Fruit fly (Drosophila melanogaster) whole organism, embryonic: ENCODE results near the gene RpS17.

Source experiments
- ATbp ChIP-seq: fragments of 200-800 bp; sonication (Bioruptor generic); optimal IDR thresholded peaks from 2 replicates; lab custom pipeline; 2017; ENCODE audit warnings: missing biosample characterization, mild to moderate bottlenecking, missing genetic modification characterization, missing genetic modification reagents
- BtbVII ChIP-seq: fragments of 200-800 bp; sonication (Bioruptor generic); optimal IDR thresholded peaks from 3 replicates; lab custom pipeline; 2017; ENCODE audit warnings: missing biosample characterization, mild to moderate bottlenecking, missing genetic modification characterization
- CG10209 ChIP-seq: fragments of 200-800 bp; sonication (Bioruptor generic); optimal IDR thresholded peaks from 3 replicates; lab custom pipeline; 2017; ENCODE audit warnings: missing biosample characterization, mild to moderate bottlenecking, missing genetic modification characterization, missing genetic modification reagents
- CG10366 ChIP-seq: fragments of 200-800 bp; sonication (Bioruptor generic); IDR thresholded peaks from 2 replicates; pipeline ENCODE4 v1.3.6; 2022; ENCODE audit warnings: missing biosample characterization, missing genetic modification characterization
- CG12104 ChIP-seq: fragments of 200-800 bp; sonication (Bioruptor generic); optimal IDR thresholded peaks from 3 replicates; lab custom pipeline; 2016; ENCODE audit warnings: missing biosample characterization, missing genetic modification characterization
- CG13123 ChIP-seq: fragments of 200-800 bp; sonication (Bioruptor generic); optimal IDR thresholded peaks from 2 replicates; lab custom pipeline; 2016; ENCODE audit warnings: missing biosample characterization, missing genetic modification characterization
- CG13424 ChIP-seq: fragments of 200-800 bp; sonication (Bioruptor generic); optimal IDR thresholded peaks from 2 replicates; lab custom pipeline; 2019; ENCODE audit warnings: missing biosample characterization, mild to moderate bottlenecking, missing genetic modification characterization, moderate library complexity
- CG13624 ChIP-seq: fragments of 200-800 bp; sonication (Bioruptor generic); optimal IDR thresholded peaks from 2 replicates; lab custom pipeline; 2016; ENCODE audit warnings: missing biosample characterization, missing genetic modification characterization
- CG13894 ChIP-seq: fragments of 200-800 bp; sonication (Bioruptor generic); optimal IDR thresholded peaks from 3 replicates; lab custom pipeline; 2018; ENCODE audit warnings: missing biosample characterization, mild to moderate bottlenecking, missing genetic modification characterization, moderate library complexity
- CG1603 ChIP-seq: fragments of 200-800 bp; sonication (Bioruptor generic); optimal IDR thresholded peaks from 2 replicates; lab custom pipeline; 2019; ENCODE audit warnings: missing biosample characterization, mild to moderate bottlenecking, missing genetic modification characterization, moderate library complexity
- CG2129 ChIP-seq: fragments of 200-800 bp; sonication (Bioruptor generic); IDR thresholded peaks from 2 replicates; pipeline ENCODE4 v1.3.6; 2022; ENCODE audit warnings: missing biosample characterization, missing genetic modification characterization; ENCODE audit not compliant: partially characterized antibody
- CG3847 ChIP-seq: fragments of 200-800 bp; sonication (Bioruptor generic); IDR thresholded peaks from 2 replicates; pipeline ENCODE4 v1.3.6; 2022; ENCODE audit warnings: missing biosample characterization, missing genetic modification characterization
- CG43689 ChIP-seq: fragments of 200-800 bp; sonication (Bioruptor generic); IDR thresholded peaks from 2 replicates; pipeline ENCODE4 v1.3.6; 2022; ENCODE audit warnings: missing biosample characterization, missing genetic modification characterization
- CG4424 ChIP-seq: fragments of 200-800 bp; sonication (Bioruptor generic); optimal IDR thresholded peaks from 3 replicates; lab custom pipeline; 2016; ENCODE audit warnings: missing biosample characterization, missing genetic modification characterization
- CG5245 ChIP-seq: fragments of 200-800 bp; sonication (Bioruptor generic); optimal IDR thresholded peaks from 3 replicates; lab custom pipeline; 2016; ENCODE audit warnings: missing biosample characterization, missing genetic modification characterization
- CG8478 ChIP-seq: fragments of >200 bp; optimal IDR thresholded peaks from 2 replicates; lab custom pipeline; 2018
- CG8924 ChIP-seq: fragments of 200-800 bp; optimal IDR thresholded peaks from 3 replicates; lab custom pipeline; 2019; ENCODE audit warnings: missing biosample characterization, mild to moderate bottlenecking, missing genetic modification characterization, moderate library complexity
- CG9727 ChIP-seq: fragments of 200-800 bp; sonication (Bioruptor generic); optimal IDR thresholded peaks from 3 replicates; lab custom pipeline; 2017; ENCODE audit warnings: missing biosample characterization, mild to moderate bottlenecking, missing genetic modification characterization
- CG9932 ChIP-seq: fragments of 200-800 bp; sonication (Bioruptor generic); IDR thresholded peaks from 2 replicates; pipeline ENCODE4 v1.3.6; 2022; ENCODE audit warnings: missing biosample characterization, missing genetic modification characterization
- Ets65A ChIP-seq: fragments of 200-800 bp; sonication (Bioruptor generic); peaks from one replicate; lab custom pipeline; 2016; ENCODE audit warnings: missing biosample characterization, missing genetic modification characterization
- Hmx ChIP-seq: fragments of 200-800 bp; sonication (Bioruptor generic); optimal IDR thresholded peaks from 2 replicates; lab custom pipeline; 2016; ENCODE audit warnings: missing biosample characterization, missing genetic modification characterization
- Hr78 ChIP-seq, 2 experiments: fragments of 200-800 bp in 1 of 2; fragments of >200 bp in 1 of 2; sonication (Bioruptor generic) in 1 of 2; optimal IDR thresholded peaks; 2 replicates each; lab custom pipeline; 2017 to 2019; ENCODE audit warnings: missing biosample characterization in 2 of 2, missing genetic modification characterization in 2 of 2, mild to moderate bottlenecking in 1 of 2, moderate library complexity in 1 of 2
- MTF-1 ChIP-seq: fragments of 200-800 bp; sonication (Bioruptor generic); optimal IDR thresholded peaks from 2 replicates; lab custom pipeline; 2018; ENCODE audit warnings: missing biosample characterization, mild to moderate bottlenecking, missing genetic modification characterization, borderline replicate concordance
- Mrtf ChIP-seq: fragments of 200-800 bp; sonication (Bioruptor generic); IDR thresholded peaks from 3 replicates; pipeline ENCODE4 v1.3.6; 2022; ENCODE audit warnings: missing biosample characterization, missing genetic modification characterization
- Oli ChIP-seq: fragments of 200-800 bp; sonication (Bioruptor generic); optimal IDR thresholded peaks from 2 replicates; lab custom pipeline; 2018; ENCODE audit warnings: missing biosample characterization, mild to moderate bottlenecking, missing genetic modification characterization, moderate library complexity
- Sin3A ChIP-seq: fragments of >200 bp; optimal IDR thresholded peaks from 2 replicates; lab custom pipeline; 2018
- Sox100B ChIP-seq: fragments of 200-800 bp; sonication (Bioruptor generic); optimal IDR thresholded peaks from 3 replicates; lab custom pipeline; 2018; ENCODE audit warnings: missing biosample characterization, mild to moderate bottlenecking, missing genetic modification characterization
- Usf ChIP-seq: fragments of 200-800 bp; sonication (Bioruptor generic); optimal IDR thresholded peaks from 2 replicates; lab custom pipeline; 2017; ENCODE audit warnings: missing genotype, missing biosample characterization, missing genetic modification characterization
- amos ChIP-seq: fragments of 200-800 bp; sonication (Bioruptor generic); IDR thresholded peaks from 2 replicates; pipeline ENCODE4 v1.3.6; 2022; ENCODE audit warnings: missing biosample characterization, missing genetic modification characterization; ENCODE audit not compliant: partially characterized antibody
- ara ChIP-seq: fragments of 200-800 bp; sonication (Bioruptor generic); IDR thresholded peaks from 2 replicates; pipeline ENCODE4 v1.3.6; 2022; ENCODE audit warnings: missing biosample characterization, missing genetic modification characterization
- bowl ChIP-seq: fragments of 200-800 bp; sonication (Bioruptor generic); IDR thresholded peaks from 2 replicates; pipeline ENCODE4 v1.3.6; 2022; ENCODE audit warnings: missing biosample characterization, missing genetic modification characterization
- cas ChIP-seq: fragments of 200-800 bp; sonication (Bioruptor generic); IDR thresholded peaks from 2 replicates; pipeline ENCODE4 v1.3.6; 2022; ENCODE audit warnings: missing biosample characterization, missing genetic modification characterization
- chinmo ChIP-seq: fragments of 200-800 bp; sonication (Bioruptor generic); IDR thresholded peaks from 4 replicates; pipeline ENCODE4 v1.3.6; 2022; ENCODE audit warnings: missing biosample characterization, missing genetic modification characterization; ENCODE audit not compliant: partially characterized antibody
- disco-r ChIP-seq: fragments of 200-800 bp; sonication (Bioruptor generic); optimal IDR thresholded peaks from 2 replicates; lab custom pipeline; 2016; ENCODE audit warnings: missing biosample characterization, missing genetic modification characterization
- dmrt11E ChIP-seq: fragments of 200-800 bp; sonication (Bioruptor generic); optimal IDR thresholded peaks from 3 replicates; lab custom pipeline; 2018; ENCODE audit warnings: missing biosample characterization, mild to moderate bottlenecking, missing genetic modification characterization, moderate library complexity
- esg ChIP-seq: fragments of 200-800 bp; sonication (Bioruptor generic); conservative IDR thresholded peaks from 2 replicates; pipeline ENCODE4 v1.3.6; 2022; ENCODE audit warnings: missing biosample characterization, missing genetic modification characterization
- fd64A ChIP-seq: fragments of 200-800 bp; sonication (Bioruptor generic); optimal IDR thresholded peaks from 3 replicates; lab custom pipeline; 2018; ENCODE audit warnings: missing biosample characterization, mild to moderate bottlenecking, missing genetic modification characterization
- fu2 ChIP-seq: fragments of 200-800 bp; sonication (Bioruptor generic); optimal IDR thresholded peaks from 2 replicates; lab custom pipeline; 2016; ENCODE audit warnings: missing biosample characterization, missing genetic modification characterization
- gcm ChIP-seq: fragments of 200-800 bp; sonication (Bioruptor generic); optimal IDR thresholded peaks from 2 replicates; lab custom pipeline; 2019; ENCODE audit warnings: missing biosample characterization, mild to moderate bottlenecking, missing genetic modification characterization, moderate library complexity
- ham ChIP-seq: fragments of 200-800 bp; sonication (Bioruptor generic); IDR thresholded peaks from 2 replicates; pipeline ENCODE4 v1.3.6; 2022; ENCODE audit warnings: missing biosample characterization, missing genetic modification characterization
- jumu ChIP-seq: fragments of 200-800 bp; sonication (Bioruptor generic); optimal IDR thresholded peaks from 3 replicates; lab custom pipeline; 2016; ENCODE audit warnings: missing biosample characterization, missing genetic modification characterization
- lab ChIP-seq: fragments of 200-800 bp; sonication (Bioruptor generic); optimal IDR thresholded peaks from 3 replicates; lab custom pipeline; 2017; ENCODE audit warnings: missing biosample characterization, missing genetic modification characterization, mild to moderate bottlenecking, moderate library complexity, missing genetic modification reagents
- mirr ChIP-seq: fragments of 200-800 bp; sonication (Bioruptor generic); optimal IDR thresholded peaks from 3 replicates; lab custom pipeline; 2018; ENCODE audit warnings: missing biosample characterization, mild to moderate bottlenecking, missing genetic modification characterization
- nau ChIP-seq: fragments of 200-800 bp; sonication (Bioruptor generic); optimal IDR thresholded peaks from 3 replicates; lab custom pipeline; 2017; ENCODE audit warnings: missing biosample characterization, mild to moderate bottlenecking, missing genetic modification characterization, missing genetic modification reagents
- rib ChIP-seq: fragments of 200-800 bp; sonication (Bioruptor generic); IDR thresholded peaks from 2 replicates; pipeline ENCODE4 v1.3.6; 2022; ENCODE audit warnings: missing biosample characterization, missing genetic modification characterization
- row ChIP-seq: fragments of 200-800 bp; sonication (Bioruptor generic); IDR thresholded peaks from 3 replicates; pipeline ENCODE4 v1.3.6; 2022; ENCODE audit warnings: missing biosample characterization, missing genetic modification characterization
- sens-2 ChIP-seq: fragments of 200-800 bp; sonication (Bioruptor generic); IDR thresholded peaks from 2 replicates; pipeline ENCODE4 v1.3.6; 2022; ENCODE audit warnings: missing biosample characterization, missing genetic modification characterization
- seq ChIP-seq: fragments of 200-800 bp; sonication (Bioruptor generic); IDR thresholded peaks from 2 replicates; pipeline ENCODE4 v1.3.6; 2022; ENCODE audit warnings: missing biosample characterization, missing genetic modification characterization
- sug ChIP-seq: fragments of 200-800 bp; optimal IDR thresholded peaks from 2 replicates; lab custom pipeline; 2019; ENCODE audit warnings: missing biosample characterization, mild to moderate bottlenecking, missing genetic modification characterization, moderate library complexity

RpS17 gene

DNA sequence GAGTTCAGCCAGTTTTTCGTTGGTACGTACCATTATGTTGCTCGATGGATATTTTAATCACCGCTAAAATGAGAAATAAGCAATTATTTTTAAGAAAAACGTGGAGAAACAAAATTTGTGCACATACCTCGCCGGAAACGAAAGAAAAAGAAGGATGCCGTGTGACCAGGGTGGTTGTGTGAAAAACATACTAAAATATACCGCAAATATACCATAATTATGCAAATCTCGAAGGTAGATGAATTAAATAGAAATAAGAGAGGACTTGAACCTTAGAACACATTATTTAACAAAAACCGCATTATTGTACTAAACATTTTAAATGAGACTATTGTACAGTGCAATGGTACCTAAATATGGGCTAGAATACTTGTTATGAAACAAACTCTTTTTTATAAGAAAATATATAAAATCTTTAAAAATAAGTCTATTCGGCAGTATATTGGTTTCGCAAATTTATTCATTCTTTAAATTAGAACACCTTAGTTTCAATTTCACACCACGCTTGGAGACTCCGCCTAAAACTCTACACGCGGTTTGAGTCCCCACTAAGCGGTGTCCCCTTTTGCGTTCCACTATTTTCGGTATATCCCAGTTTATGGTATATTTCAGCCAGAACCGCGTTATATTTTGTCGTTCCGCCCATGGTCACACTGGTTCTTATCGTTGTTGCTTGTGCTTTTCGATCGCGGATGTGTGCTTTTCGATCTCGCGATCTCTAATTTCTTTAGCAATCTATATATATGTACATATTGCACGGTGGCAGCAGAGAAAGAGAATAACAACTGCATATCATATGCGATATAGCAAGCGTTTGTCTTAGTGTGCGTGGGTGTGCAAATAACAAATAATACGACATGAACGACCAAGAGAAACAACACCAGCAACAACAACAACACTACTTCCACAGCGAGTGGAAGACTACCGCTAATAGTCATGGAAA lies at the start of gene RpS17, which contains the start of gene MTF-1 (continued):
- TF ChIP-seq CG13424 (no peak), Ets65A (peak; percentile 85), CG2129 (GFP tag; lab: Robert Waterston, UW) (no peak), mirr (GFP tag; lab: Kevin White, UChicago) (peak; percentile 55), CG8924 (tag; lab: Kevin White, UChicago) (peak; percentile 16), esg (no peak), CG4424 (peak; percentile 18), Sox100B (GFP tag; lab: Kevin White, UChicago) (peak; percentile 46), fu2 (no peak), CG9727 (peak; percentile 79), Mrtf (GFP tag; lab: Robert Waterston, UW) (no peak), jumu (GFP tag; lab: Kevin White, UChicago) (no peak), sug (tag; lab: Kevin White, UChicago) (peak; percentile 19), CG10209 (GFP tag; lab: Kevin White, UChicago) (peak; percentile 66), CG13894 (tag; lab: Kevin White, UChicago) (peak; percentile 28), Usf (GFP tag; lab: Kevin White, UChicago) (peak; percentile 1), fd64A (GFP tag; lab: Kevin White, UChicago) (peak; percentile 21), CG5245 (no peak), CG8478 (lab: Kevin White, UChicago) (no peak), CG43689 (GFP tag; lab: Robert Waterston, UW) (no peak), cas (GFP tag; lab: Robert Waterston, UW) (no peak), seq (GFP tag; lab: Robert Waterston, UW) (peak; percentile 27; the same call in 1 of the 2 replicates), lab (GFP tag; lab: Kevin White, UChicago) (peak; percentile 75), rib (GFP tag; lab: Robert Waterston, UW) (no peak), ATbp (peak; percentile 44), CG10366 (peak; percentile 37), ara (GFP tag; lab: Robert Waterston, UW) (no peak), dmrt11E (tag; lab: Kevin White, UChicago) (peak; percentile 44), sens-2 (0 out of 2 replicates have a peak, but pooled peaks have one; percentile 27), Hmx (no peak), CG13123 (GFP tag; lab: Kevin White, UChicago) (peak; percentile 24), CG1603 (peak; percentile 50), MTF-1 (GFP tag; lab: Kevin White, UChicago) (peak; percentile 93), gcm (GFP tag; lab: Kevin White, UChicago) (peak; percentile 46), nau (peak; percentile 65), CG3847 (peak; percentile 34; the same call in 1 of the 2 replicates), BtbVII (GFP tag; lab: Kevin White, UChicago) (peak; percentile 60), CG9932 (GFP tag; lab: Robert Waterston, UW) (no peak; the same call in 1 of the 2 replicates), CG13624 (GFP tag; lab: Kevin White, UChicago) (peak; percentile 20), Oli (tag; lab: Kevin White, UChicago) (peak; percentile 40), amos (GFP tag; lab: Robert Waterston, UW) (no peak; the same call in 1 of the 2 replicates), disco-r (peak; percentile 39), row (peak; percentile 10; the same call in 1 of the 3 replicates), ham (GFP tag; lab: Robert Waterston, UW) (no peak), bowl (GFP tag; lab: Robert Waterston, UW) (no peak), chinmo (no peak), Hr78 (GFP tag; optimal IDR thresholded peaks at IDR 0.05; lab: Kevin White, UChicago) (no peak), CG12104 (GFP tag; lab: Kevin White, UChicago) (peak; percentile 5), Sin3A (lab: Kevin White, UChicago) (no peak)
